Fruit fly (Drosophila melanogaster) whole organism, wandering third instar larva: Measurements from ENCODE around the gene CG3036.

Experiments used
- CG9705 ChIP-seq: fragments of 200-800 bp; sonication (Bioruptor generic); optimal IDR thresholded peaks from 2 replicates; lab custom pipeline; 2018; ENCODE audit warnings: missing biosample characterization, mild to moderate bottlenecking, missing genetic modification characterization
- Dfd ChIP-seq: fragments of >200 bp; optimal IDR thresholded peaks from 2 replicates; lab custom pipeline; 2017; ENCODE audit warnings: missing biosample characterization, missing genetic modification characterization
- Hnf4 ChIP-seq: fragments of 200-800 bp; sonication (Bioruptor generic); optimal IDR thresholded peaks from 2 replicates; lab custom pipeline; 2016; ENCODE audit warnings: missing biosample characterization, mild to moderate bottlenecking, missing genetic modification characterization
- Hr78 ChIP-seq: fragments of >200 bp; optimal IDR thresholded peaks from 2 replicates; lab custom pipeline; 2017; ENCODE audit warnings: missing biosample characterization, missing genetic modification characterization
- Hr83 ChIP-seq: fragments of 200-300 bp; sonication (Bioruptor generic); optimal IDR thresholded peaks from 2 replicates; lab custom pipeline; 2016; ENCODE audit warnings: missing biosample characterization, mild to moderate bottlenecking, missing genetic modification characterization, moderate library complexity; ENCODE audit not compliant: poor library complexity, severe bottlenecking
- Mio ChIP-seq: sonication (Bioruptor generic); optimal IDR thresholded peaks from 2 replicates; lab custom pipeline; 2016; ENCODE audit warnings: missing biosample characterization, missing genetic modification characterization
- br ChIP-seq: fragments of 200-800 bp; sonication (Bioruptor generic); optimal IDR thresholded peaks from 2 replicates; lab custom pipeline; 2016; ENCODE audit warnings: missing biosample characterization, missing genetic modification characterization
- dl ChIP-seq, 2 experiments: fragments of 175-275, 200-275 bp in 1 of 2; fragments of 200-275 bp in 1 of 2; sonication (Bioruptor generic); optimal IDR thresholded peaks; lab custom pipeline; 2018; ENCODE audit warnings: mild to moderate bottlenecking in 2 of 2, missing biosample characterization in 2 of 2, missing genetic modification characterization in 2 of 2, moderate library complexity in 2 of 2; ENCODE audit not compliant: partially characterized antibody in 2 of 2, insufficient read depth in 1 of 2
- foxo ChIP-seq, 2 experiments: fragments of 200-800 bp; sonication (Bioruptor generic); optimal IDR thresholded peaks; 2 replicates in 1 of 2; 3 replicates in 1 of 2; lab custom pipeline; 2016 to 2017; ENCODE audit warnings: missing biosample characterization in 2 of 2, missing genetic modification characterization in 2 of 2
- h ChIP-seq: fragments of 200-800 bp; sonication (Bioruptor generic); optimal IDR thresholded peaks from 3 replicates; lab custom pipeline; 2016; ENCODE audit warnings: missing biosample characterization, mild to moderate bottlenecking, missing genetic modification characterization
- lola ChIP-seq: fragments of >200 bp; optimal IDR thresholded peaks from 2 replicates; lab custom pipeline; 2017; ENCODE audit warnings: missing biosample characterization, missing genetic modification characterization
- psq ChIP-seq: fragments of 200-800 bp; sonication (Bioruptor generic); optimal IDR thresholded peaks from 3 replicates; lab custom pipeline; 2017; ENCODE audit warnings: missing biosample characterization, mild to moderate bottlenecking, missing genetic modification characterization, moderate library complexity
- woc ChIP-seq: sonication (Bioruptor generic); optimal IDR thresholded peaks from 2 replicates; lab custom pipeline; 2016; ENCODE audit warnings: missing biosample characterization, mild to moderate bottlenecking, missing genetic modification characterization

- TF ChIP-seq br (GFP tag; lab: Kevin White, UChicago) = no peak
- no peak for TF ChIP-seq dl (GFP tag; optimal IDR thresholded peaks at IDR 0.05; lab: Kevin White, UChicago; ENCODE audit: insufficient read depth in 1 of 2, partially characterized antibody in 2 of 2)
- TF ChIP-seq foxo (GFP tag; optimal IDR thresholded peaks at IDR 0.05; lab: Kevin White, UChicago) = no peak
- TF ChIP-seq Hr78 (GFP tag; lab: Kevin White, UChicago) = no peak
- TF ChIP-seq Dfd = no peak
- TF ChIP-seq h (GFP tag; lab: Kevin White, UChicago) = no peak
- TF ChIP-seq CG9705 (GFP tag; lab: Kevin White, UChicago) = no peak
- TF ChIP-seq Hr83 (GFP tag; lab: Kevin White, UChicago) = no peak
- TF ChIP-seq lola (GFP tag; lab: Kevin White, UChicago) = no peak
- TF ChIP-seq woc (GFP tag; lab: Kevin White, UChicago) = no peak
- no peak for TF ChIP-seq psq (GFP tag; lab: Kevin White, UChicago)
- no peak for TF ChIP-seq Hnf4 (GFP tag; lab: Kevin White, UChicago)
- TF ChIP-seq Mio = no peak
Observed at dm6 chr2L:4854822-4855221, 37.1 kb upstream of the CG3036 start.
